Worm (Caenorhabditis elegans): ENCODE data around the gene ZC196.3.

- TF ChIP-seq tlf-1 (GFP tag; optimal IDR thresholded peaks at IDR 0.05) (no peak), B0019.2 (GFP tag; conservative IDR thresholded peaks at IDR 0.05) (no peak), snpc-4 (GFP tag; optimal IDR thresholded peaks at IDR 0.05) (no peak), snpc-4 (tag; optimal IDR thresholded peaks at IDR 0.05) (no peak), snpc-1.1 (tag; optimal IDR thresholded peaks at IDR 0.05; ENCODE audit: insufficient read depth) (no peak), lin-40 (tag; optimal IDR thresholded peaks at IDR 0.05) (no peak), rec-8 (tag; optimal IDR thresholded peaks at IDR 0.05) (no peak), ama-1 (optimal IDR thresholded peaks at IDR 0.05) (no peak), ama-1 (GFP tag; optimal IDR thresholded peaks at IDR 0.05) (no peak), F52B5.7 (tag; optimal IDR thresholded peaks at IDR 0.05) (no peak), ceh-40 (GFP tag; IDR thresholded peaks at IDR 0.05) (no peak), unc-62 (GFP tag; optimal IDR thresholded peaks at IDR 0.05) (no peak), akir-1 (GFP tag; optimal IDR thresholded peaks at IDR 0.05) (no peak), dpl-1 (GFP tag; optimal IDR thresholded peaks at IDR 0.05) (no peak)
Measured at ce11 chrV:8730991-8731390, 5.5 kb upstream of the ZC196.3 start.
